Worm (Caenorhabditis elegans): ENCODE data around the gene pgp-6.

DNA sequence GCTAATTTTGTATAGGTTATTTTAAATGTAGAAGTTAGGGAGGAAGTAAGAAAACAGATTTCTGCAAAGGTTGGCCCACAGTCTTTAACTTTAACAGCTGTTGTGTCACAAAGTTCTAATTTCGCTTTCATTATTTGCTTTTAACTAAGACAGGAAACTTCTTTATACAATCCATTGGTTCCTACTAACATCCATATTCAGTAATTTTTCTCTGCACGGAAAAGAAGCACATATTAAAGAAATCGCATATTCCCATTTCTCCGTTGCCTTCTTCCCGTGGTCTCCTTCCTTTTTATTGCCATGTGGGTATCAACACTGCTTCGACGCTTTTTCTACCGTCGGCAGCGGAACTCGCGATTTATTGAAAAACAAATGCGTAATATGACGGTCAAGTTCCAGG, 4.8 kb upstream of the pgp-6 start, which contains the start of gene T21E8.6:
- TF ChIP-seq lir-3 (tag; optimal IDR thresholded peaks at IDR 0.05; ENCODE audit: poor library complexity): no peak
- TF ChIP-seq nhr-77 (tag; optimal IDR thresholded peaks at IDR 0.05): no peak
- TF ChIP-seq pqm-1 (tag; optimal IDR thresholded peaks at IDR 0.05): no peak
- no peak for TF ChIP-seq fkh-10 (GFP tag; optimal IDR thresholded peaks at IDR 0.05)
- TF ChIP-seq fos-1 (tag; optimal IDR thresholded peaks at IDR 0.05): no peak
- no peak for TF ChIP-seq nhr-90 (tag; optimal IDR thresholded peaks at IDR 0.05; ENCODE audit: poor library complexity)
- TF ChIP-seq ama-1 (optimal IDR thresholded peaks at IDR 0.05): no peak
- no peak for TF ChIP-seq sox-4 (tag; optimal IDR thresholded peaks at IDR 0.05)
- TF ChIP-seq lin-14 (GFP tag; optimal IDR thresholded peaks at IDR 0.05): no peak
- TF ChIP-seq unc-130 (tag; optimal IDR thresholded peaks at IDR 0.05): no peak
- TF ChIP-seq nhr-76 (tag; optimal IDR thresholded peaks at IDR 0.05): no peak
- no peak for TF ChIP-seq efl-3 (GFP tag; optimal IDR thresholded peaks at IDR 0.05)

Measured in whole organism, L1 larva.